Fruit fly (Drosophila melanogaster) whole organism, embryonic: ENCODE measurements around the gene CG33191.

Source experiments
- Aef1 ChIP-seq: fragments of 200-800 bp; sonication (Bioruptor generic); IDR thresholded peaks from 3 replicates; pipeline ENCODE4 v1.3.6; 2022; ENCODE audit warnings: missing biosample characterization, missing genetic modification characterization
- Atf3 ChIP-seq: fragments of 200-800 bp; sonication (Bioruptor generic); optimal IDR thresholded peaks from 3 replicates; lab custom pipeline; 2016; ENCODE audit warnings: missing biosample characterization, missing genetic modification characterization
- CG1024 ChIP-seq: fragments of 200-800 bp; sonication (Bioruptor generic); IDR thresholded peaks from 2 replicates; pipeline ENCODE4 v1.3.6; 2022; ENCODE audit warnings: missing biosample characterization, missing genetic modification characterization
- CG10462 ChIP-seq: fragments of 200-800 bp; sonication (Bioruptor generic); optimal IDR thresholded peaks from 2 replicates; lab custom pipeline; 2016; ENCODE audit warnings: missing biosample characterization, missing genetic modification characterization
- CG11093 ChIP-seq: fragments of 200-800 bp; sonication (Bioruptor generic); IDR thresholded peaks from 3 replicates; pipeline ENCODE4 v1.3.6; 2022; ENCODE audit warnings: missing biosample characterization, missing genetic modification characterization
- CG12744 ChIP-seq: fragments of 200-800 bp; sonication (Bioruptor generic); optimal IDR thresholded peaks from 2 replicates; lab custom pipeline; 2016; ENCODE audit warnings: missing biosample characterization, missing genetic modification characterization
- CG14965 ChIP-seq: fragments of 200-800 bp; sonication (Bioruptor generic); optimal IDR thresholded peaks from 2 replicates; lab custom pipeline; 2016; ENCODE audit warnings: missing biosample characterization, missing genetic modification characterization, borderline replicate concordance
- CG15269 ChIP-seq: fragments of 200-800 bp; sonication (Bioruptor generic); optimal IDR thresholded peaks from 2 replicates; lab custom pipeline; 2018; ENCODE audit warnings: missing biosample characterization, mild to moderate bottlenecking, missing genetic modification characterization, moderate library complexity
- CG15479 ChIP-seq: fragments of 200-800 bp; sonication (Bioruptor generic); optimal IDR thresholded peaks from 3 replicates; lab custom pipeline; 2019; ENCODE audit warnings: missing biosample characterization, mild to moderate bottlenecking, missing genetic modification characterization, moderate library complexity
- CG15514 ChIP-seq: fragments of 200-800 bp; sonication (Bioruptor generic); optimal IDR thresholded peaks from 3 replicates; lab custom pipeline; 2017; ENCODE audit warnings: missing biosample characterization, missing genetic modification characterization, mild to moderate bottlenecking, moderate library complexity, missing genetic modification reagents
- CG15696 ChIP-seq: fragments of 200-800 bp; sonication (Bioruptor generic); optimal IDR thresholded peaks from 2 replicates; lab custom pipeline; 2019; ENCODE audit warnings: missing biosample characterization, mild to moderate bottlenecking, missing genetic modification characterization, moderate library complexity
- CG16779 ChIP-seq: fragments of 200-800 bp; sonication (Bioruptor generic); IDR thresholded peaks from 2 replicates; pipeline ENCODE4 v1.3.6; 2022; ENCODE audit warnings: missing biosample characterization, missing genetic modification characterization
- CG18262 ChIP-seq: fragments of 200-800 bp; optimal IDR thresholded peaks from 3 replicates; lab custom pipeline; 2019; ENCODE audit warnings: missing biosample characterization, mild to moderate bottlenecking, missing genetic modification characterization, moderate library complexity
- CG2116 ChIP-seq: fragments of 200-800 bp; sonication (Bioruptor generic); optimal IDR thresholded peaks from 3 replicates; lab custom pipeline; 2018; ENCODE audit warnings: missing biosample characterization, mild to moderate bottlenecking, missing genetic modification characterization
- CG3065 ChIP-seq: fragments of 200-800 bp; sonication (Bioruptor generic); optimal IDR thresholded peaks from 2 replicates; lab custom pipeline; 2016; ENCODE audit warnings: missing biosample characterization, missing genetic modification characterization
- CG32772 ChIP-seq: fragments of 200-800 bp; sonication (Bioruptor generic); IDR thresholded peaks from 2 replicates; pipeline ENCODE4 v1.3.6; 2022; ENCODE audit warnings: missing biosample characterization, missing genetic modification characterization
- CG34376 ChIP-seq: fragments of 200-800 bp; sonication (Bioruptor generic); optimal IDR thresholded peaks from 2 replicates; lab custom pipeline; 2018; ENCODE audit warnings: missing biosample characterization, mild to moderate bottlenecking, missing genetic modification characterization
- CG4360 ChIP-seq: fragments of 200-800 bp; sonication (Bioruptor generic); IDR thresholded peaks from 2 replicates; pipeline ENCODE4 v1.3.6; 2022; ENCODE audit warnings: missing biosample characterization, missing genetic modification characterization
- CG6254 ChIP-seq: fragments of 200-800 bp; sonication (Bioruptor generic); optimal IDR thresholded peaks from 3 replicates; lab custom pipeline; 2017; ENCODE audit warnings: mild to moderate bottlenecking, missing biosample characterization, missing genetic modification reagents, missing genetic modification characterization
- CG6765 ChIP-seq: fragments of 200-800 bp; sonication (Bioruptor generic); optimal IDR thresholded peaks from 3 replicates; lab custom pipeline; 2017; ENCODE audit warnings: missing biosample characterization, mild to moderate bottlenecking, missing genetic modification characterization
- Ets65A ChIP-seq: fragments of 200-800 bp; sonication (Bioruptor generic); peaks from one replicate; lab custom pipeline; 2016; ENCODE audit warnings: missing biosample characterization, missing genetic modification characterization
- GATAe ChIP-seq: fragments of 200-800 bp; sonication (Bioruptor generic); conservative IDR thresholded peaks from 2 replicates; pipeline ENCODE4 v1.3.6; 2022; ENCODE audit warnings: missing biosample characterization, missing genetic modification characterization
- H2.0 ChIP-seq: fragments of 200-800 bp; sonication (Bioruptor generic); IDR thresholded peaks from 2 replicates; pipeline ENCODE4 v1.3.6; 2022; ENCODE audit warnings: missing biosample characterization, missing genetic modification characterization
- HLHmδ ChIP-seq: fragments of 200-800 bp; sonication (Bioruptor generic); optimal IDR thresholded peaks from 2 replicates; lab custom pipeline; 2018; ENCODE audit warnings: missing biosample characterization, mild to moderate bottlenecking, missing genetic modification characterization, moderate library complexity
- Hr78 ChIP-seq, 2 experiments: fragments of 200-800 bp in 1 of 2; fragments of >200 bp in 1 of 2; sonication (Bioruptor generic) in 1 of 2; optimal IDR thresholded peaks; 2 replicates each; lab custom pipeline; 2017 to 2019; ENCODE audit warnings: missing biosample characterization in 2 of 2, missing genetic modification characterization in 2 of 2, mild to moderate bottlenecking in 1 of 2, moderate library complexity in 1 of 2
- Max ChIP-seq: fragments of 200-800 bp; sonication (Bioruptor generic); optimal IDR thresholded peaks from 2 replicates; lab custom pipeline; 2016; ENCODE audit warnings: missing biosample characterization, mild to moderate bottlenecking, missing genetic modification characterization
- NC2α ChIP-seq: fragments of 200-800 bp; sonication (Bioruptor generic); optimal IDR thresholded peaks from 2 replicates; lab custom pipeline; 2016; ENCODE audit warnings: missing biosample characterization, missing genetic modification characterization
- NfI ChIP-seq: fragments of 200-800 bp; sonication (Bioruptor generic); optimal IDR thresholded peaks from 3 replicates; lab custom pipeline; 2018; ENCODE audit warnings: missing biosample characterization, mild to moderate bottlenecking, missing genetic modification characterization, moderate library complexity
- Oaz ChIP-seq: fragments of 200-800 bp; sonication (Bioruptor generic); IDR thresholded peaks from 2 replicates; pipeline ENCODE4 v1.3.6; 2022; ENCODE audit warnings: missing biosample characterization, missing genetic modification characterization
- Sin3A ChIP-seq: fragments of >200 bp; optimal IDR thresholded peaks from 2 replicates; lab custom pipeline; 2018
- Sry-β ChIP-seq: fragments of 200-800 bp; sonication (Bioruptor generic); optimal IDR thresholded peaks from 2 replicates; lab custom pipeline; 2018; ENCODE audit warnings: missing biosample characterization, mild to moderate bottlenecking, missing genetic modification characterization, moderate library complexity
- TFAM ChIP-seq: fragments of 200-800 bp; sonication (Bioruptor generic); optimal IDR thresholded peaks from 2 replicates; lab custom pipeline; 2017; ENCODE audit warnings: missing biosample characterization, missing genetic modification characterization, inconsistent platforms
- bab2 ChIP-seq: fragments of 200-800 bp; sonication (Bioruptor generic); optimal IDR thresholded peaks from 2 replicates; lab custom pipeline; 2016; ENCODE audit warnings: missing biosample characterization, missing genetic modification characterization
- btn ChIP-seq: fragments of 200-800 bp; sonication (Bioruptor generic); optimal IDR thresholded peaks from 2 replicates; lab custom pipeline; 2016; ENCODE audit warnings: missing biosample characterization, missing genetic modification characterization
- crc ChIP-seq: fragments of 200-800 bp; sonication (Bioruptor generic); optimal IDR thresholded peaks from 2 replicates; lab custom pipeline; 2016; ENCODE audit warnings: missing biosample characterization, missing genetic modification characterization
- en ChIP-seq: fragments of 200-800 bp; sonication (Bioruptor generic); optimal IDR thresholded peaks from 2 replicates; lab custom pipeline; 2016; ENCODE audit warnings: missing biosample characterization, missing genetic modification characterization
- esg ChIP-seq: fragments of 200-800 bp; sonication (Bioruptor generic); conservative IDR thresholded peaks from 2 replicates; pipeline ENCODE4 v1.3.6; 2022; ENCODE audit warnings: missing biosample characterization, missing genetic modification characterization
- ftz-f1 ChIP-seq: fragments of 200-800 bp; sonication (Bioruptor generic); optimal IDR thresholded peaks from 2 replicates; lab custom pipeline; 2016; ENCODE audit warnings: missing biosample characterization, missing genetic modification characterization
- jing ChIP-seq: fragments of 200-800 bp; sonication (Bioruptor generic); optimal IDR thresholded peaks from 2 replicates; lab custom pipeline; 2018; ENCODE audit warnings: missing biosample characterization, mild to moderate bottlenecking, missing genetic modification characterization
- nmo ChIP-seq: fragments of 200-800 bp; sonication (Bioruptor generic); optimal IDR thresholded peaks from 2 replicates; lab custom pipeline; 2018; ENCODE audit warnings: missing biosample characterization, mild to moderate bottlenecking, missing genetic modification characterization, moderate library complexity
- odd ChIP-seq: fragments of 200-800 bp; sonication (Bioruptor generic); optimal IDR thresholded peaks from 2 replicates; lab custom pipeline; 2017; ENCODE audit warnings: missing biosample characterization, mild to moderate bottlenecking, missing genetic modification characterization
- pb ChIP-seq: fragments of 200-800 bp; sonication (Bioruptor generic); optimal IDR thresholded peaks from 3 replicates; lab custom pipeline; 2016; ENCODE audit warnings: missing biosample characterization, missing genetic modification characterization
- ro ChIP-seq: fragments of 200-800 bp; sonication (Bioruptor generic); IDR thresholded peaks from 2 replicates; pipeline ENCODE4 v1.3.6; 2022; ENCODE audit warnings: missing biosample characterization, missing genetic modification characterization
- tin ChIP-seq: fragments of 200-800 bp; sonication (Bioruptor generic); optimal IDR thresholded peaks from 3 replicates; lab custom pipeline; 2016; ENCODE audit warnings: missing biosample characterization, missing genetic modification characterization
- tio ChIP-seq: fragments of 200-800 bp; sonication (Bioruptor generic); optimal IDR thresholded peaks from 2 replicates; lab custom pipeline; 2017; ENCODE audit warnings: missing biosample characterization, missing genetic modification characterization, inconsistent platforms
- tll ChIP-seq, 2 experiments: fragments of 200-800 bp in 1 of 2; fragments of >200 bp in 1 of 2; sonication (Bioruptor generic) in 1 of 2; optimal IDR thresholded peaks; 2 replicates each; lab custom pipeline; 2017 to 2019; ENCODE audit warnings: missing biosample characterization in 2 of 2, missing genetic modification characterization in 2 of 2, mild to moderate bottlenecking in 1 of 2, moderate library complexity in 1 of 2
- trh ChIP-seq: fragments of 200-800 bp; sonication (Bioruptor generic); optimal IDR thresholded peaks from 2 replicates; lab custom pipeline; 2016; ENCODE audit warnings: missing biosample characterization, missing genetic modification characterization
- unc-4 ChIP-seq: fragments of 200-800 bp; sonication (Bioruptor generic); IDR thresholded peaks from 2 replicates; pipeline ENCODE4 v1.3.6; 2022; ENCODE audit warnings: missing biosample characterization, missing genetic modification characterization; ENCODE audit not compliant: partially characterized antibody
- unpg ChIP-seq: fragments of 200-800 bp; sonication (Bioruptor generic); optimal IDR thresholded peaks from 3 replicates; lab custom pipeline; 2018; ENCODE audit warnings: missing biosample characterization, mild to moderate bottlenecking, missing genetic modification characterization, moderate library complexity
- zf30C ChIP-seq: fragments of 200-800 bp; sonication (Bioruptor generic); optimal IDR thresholded peaks from 3 replicates; lab custom pipeline; 2018; ENCODE audit warnings: missing biosample characterization, mild to moderate bottlenecking, missing genetic modification characterization
- zfh1 ChIP-seq: fragments of 200-800 bp; sonication (Bioruptor generic); IDR thresholded peaks from 3 replicates; pipeline ENCODE4 v1.3.6; 2022; ENCODE audit warnings: missing biosample characterization, missing genetic modification characterization

Gene CG33191

dm6 chr3R:8801126-8801762 lies 21.5 kb upstream of the CG33191 start, which contains the start of the genes Pif1A, Pif1B and CCT7 (continued):
- TF ChIP-seq CG34376 (GFP tag; lab: Kevin White, UChicago) (peak; percentile 29), zf30C (GFP tag; lab: Kevin White, UChicago) (no peak), HLHmδ (GFP tag; lab: Kevin White, UChicago) (no peak), Aef1 (no peak), CG4360 (no peak), CG6254 (GFP tag; lab: Kevin White, UChicago) (no peak), Hr78 (GFP tag; optimal IDR thresholded peaks at IDR 0.05; lab: Kevin White, UChicago) (no peak), TFAM (no peak), Sry-β (no peak), tll (GFP tag; optimal IDR thresholded peaks at IDR 0.05; lab: Kevin White, UChicago) (no peak), unc-4 (peak; percentile 92), CG1024 (no peak), GATAe (GFP tag; lab: Robert Waterston, UW) (no peak), NC2α (GFP tag; lab: Kevin White, UChicago) (no peak), tio (GFP tag; lab: Kevin White, UChicago) (no peak), CG2116 (peak; percentile 95), CG15696 (tag; lab: Kevin White, UChicago) (no peak), bab2 (GFP tag; lab: Kevin White, UChicago) (no peak), Atf3 (GFP tag; lab: Kevin White, UChicago) (peak; percentile 74), CG6765 (no peak), CG15479 (GFP tag; lab: Kevin White, UChicago) (no peak), CG15269 (no peak), pb (GFP tag; lab: Kevin White, UChicago) (no peak), Oaz (no peak), ro (GFP tag; lab: Robert Waterston, UW) (no peak), zfh1 (GFP tag; lab: Robert Waterston, UW) (no peak), CG15514 (GFP tag; lab: Kevin White, UChicago) (peak; percentile 73), CG16779 (GFP tag; lab: Robert Waterston, UW) (no peak), CG3065 (GFP tag; lab: Kevin White, UChicago) (no peak), CG11093 (GFP tag; lab: Robert Waterston, UW) (no peak), btn (GFP tag; lab: Kevin White, UChicago) (no peak), NfI (GFP tag; lab: Kevin White, UChicago) (no peak), Ets65A (GFP tag; lab: Kevin White, UChicago) (no peak), CG14965 (no peak), unpg (GFP tag; lab: Kevin White, UChicago) (no peak), jing (GFP tag; lab: Kevin White, UChicago) (no peak), CG32772 (no peak), Sin3A (peak; percentile 91), trh (no peak), esg (GFP tag; lab: Robert Waterston, UW) (no peak), odd (GFP tag; lab: Kevin White, UChicago) (no peak), nmo (GFP tag; lab: Kevin White, UChicago) (peak; percentile 47), CG18262 (peak; percentile 26), CG12744 (GFP tag; lab: Kevin White, UChicago) (no peak), crc (GFP tag; lab: Kevin White, UChicago) (no peak), CG10462 (GFP tag; lab: Kevin White, UChicago) (no peak), Max (GFP tag; lab: Kevin White, UChicago) (peak; percentile 61), tin (GFP tag; lab: Kevin White, UChicago) (peak; percentile 4), H2.0 (GFP tag; lab: Robert Waterston, UW) (no peak), en (no peak), ftz-f1 (no peak)
